Fruit fly (Drosophila melanogaster): ENCODE data around the gene CG33791.

- TF ChIP-seq CG8478 (optimal IDR thresholded peaks at IDR 0.05) (no peak), CTCF (optimal IDR thresholded peaks at IDR 0.05) (no peak)
Measured at dm6 chr3L:1573191-1573590, 29.6 kb upstream of the CG33791 start.

Data from S2 (cell line).